Fruit fly (Drosophila melanogaster) whole organism, embryonic: ENCODE results near the gene CG16959.

Experiments used
- Abd-B ChIP-seq: fragments of 200-800 bp; sonication (Bioruptor generic); optimal IDR thresholded peaks from 2 replicates; lab custom pipeline; 2018; ENCODE audit warnings: missing biosample characterization, mild to moderate bottlenecking, missing genetic modification characterization, moderate library complexity
- Atf6 ChIP-seq: fragments of 200-800 bp; sonication (Bioruptor generic); IDR thresholded peaks from 2 replicates; pipeline ENCODE4 v1.3.6; 2022; ENCODE audit warnings: missing biosample characterization, missing genetic modification characterization
- CG10462 ChIP-seq: fragments of 200-800 bp; sonication (Bioruptor generic); optimal IDR thresholded peaks from 2 replicates; lab custom pipeline; 2016; ENCODE audit warnings: missing biosample characterization, missing genetic modification characterization
- CG10959 ChIP-seq: fragments of 200-800 bp; sonication (Bioruptor generic); IDR thresholded peaks from 2 replicates; pipeline ENCODE4 v1.3.6; 2022; ENCODE audit warnings: missing biosample characterization, missing genetic modification characterization
- CG11504 ChIP-seq: fragments of 200-800 bp; sonication (Bioruptor generic); optimal IDR thresholded peaks from 3 replicates; lab custom pipeline; 2019; ENCODE audit warnings: missing biosample characterization, mild to moderate bottlenecking, missing genetic modification characterization, moderate library complexity
- CG13894 ChIP-seq: fragments of 200-800 bp; sonication (Bioruptor generic); optimal IDR thresholded peaks from 3 replicates; lab custom pipeline; 2018; ENCODE audit warnings: missing biosample characterization, mild to moderate bottlenecking, missing genetic modification characterization, moderate library complexity
- CG1529 ChIP-seq: fragments of 200-800 bp; sonication (Bioruptor generic); optimal IDR thresholded peaks from 3 replicates; lab custom pipeline; 2018; ENCODE audit warnings: missing biosample characterization, missing genetic modification characterization
- CG15601 ChIP-seq: fragments of 200-800 bp; sonication (Bioruptor generic); optimal IDR thresholded peaks from 3 replicates; lab custom pipeline; 2019; ENCODE audit warnings: missing biosample characterization, mild to moderate bottlenecking, missing genetic modification characterization, moderate library complexity
- CG18599 ChIP-seq: fragments of 200-800 bp; sonication (Bioruptor generic); optimal IDR thresholded peaks from 3 replicates; lab custom pipeline; 2017; ENCODE audit warnings: missing biosample characterization, missing genetic modification characterization, mild to moderate bottlenecking, moderate library complexity, missing genetic modification reagents
- CG2889 ChIP-seq: fragments of 200-800 bp; sonication (Bioruptor generic); IDR thresholded peaks from 3 replicates; pipeline ENCODE4 v1.3.6; 2022; ENCODE audit warnings: missing biosample characterization, missing genetic modification characterization
- CG30403 ChIP-seq: fragments of 200-800 bp; sonication (Bioruptor generic); optimal IDR thresholded peaks from 3 replicates; lab custom pipeline; 2016; ENCODE audit warnings: missing biosample characterization, missing genetic modification characterization
- CG31441 ChIP-seq: fragments of 200-800 bp; sonication (Bioruptor generic); IDR thresholded peaks from 2 replicates; pipeline ENCODE4 v1.3.6; 2022; ENCODE audit warnings: missing biosample characterization, missing genetic modification characterization
- CG3281 ChIP-seq: fragments of 200-800 bp; sonication (Bioruptor generic); optimal IDR thresholded peaks from 3 replicates; lab custom pipeline; 2017; ENCODE audit warnings: missing biosample characterization, mild to moderate bottlenecking, missing genetic modification characterization
- CG43689 ChIP-seq: fragments of 200-800 bp; sonication (Bioruptor generic); IDR thresholded peaks from 2 replicates; pipeline ENCODE4 v1.3.6; 2022; ENCODE audit warnings: missing biosample characterization, missing genetic modification characterization
- CG4404 ChIP-seq: fragments of 200-800 bp; sonication (Bioruptor generic); IDR thresholded peaks from 2 replicates; pipeline ENCODE4 v1.3.6; 2022; ENCODE audit warnings: missing biosample characterization, missing genetic modification characterization
- CG5180 ChIP-seq: fragments of 200-800 bp; sonication (Bioruptor generic); optimal IDR thresholded peaks from 3 replicates; lab custom pipeline; 2017; ENCODE audit warnings: missing biosample characterization, missing genetic modification characterization, mild to moderate bottlenecking, moderate library complexity, missing genetic modification reagents
- CG6654 ChIP-seq: fragments of 200-800 bp; sonication (Bioruptor generic); optimal IDR thresholded peaks from 2 replicates; lab custom pipeline; 2017; ENCODE audit warnings: missing biosample characterization, mild to moderate bottlenecking, missing genetic modification characterization
- CG7271 ChIP-seq: fragments of 200-800 bp; sonication (Bioruptor generic); optimal IDR thresholded peaks from 2 replicates; lab custom pipeline; 2018; ENCODE audit warnings: missing biosample characterization, mild to moderate bottlenecking, missing genetic modification characterization, moderate library complexity
- CG8290 ChIP-seq, 3 experiments: fragments of 200-800 bp; sonication (Bioruptor generic); optimal IDR thresholded peaks; 2 replicates each; lab custom pipeline; 2016 to 2019; ENCODE audit warnings: missing biosample characterization in 3 of 3, missing genetic modification characterization in 3 of 3, mild to moderate bottlenecking in 2 of 3, moderate library complexity in 1 of 3
- CG8359 ChIP-seq: fragments of 200-800 bp; sonication (Bioruptor generic); optimal IDR thresholded peaks from 2 replicates; lab custom pipeline; 2017; ENCODE audit warnings: missing biosample characterization, mild to moderate bottlenecking, missing genetic modification characterization, borderline replicate concordance
- CG9215 ChIP-seq: fragments of 200-800 bp; sonication (Bioruptor generic); IDR thresholded peaks from 2 replicates; pipeline ENCODE4 v1.3.6; 2022; ENCODE audit warnings: missing biosample characterization, missing genetic modification characterization
- Camta ChIP-seq: fragments of 200-800 bp; sonication (Bioruptor generic); optimal IDR thresholded peaks from 2 replicates; lab custom pipeline; 2016; ENCODE audit warnings: missing biosample characterization, missing genetic modification characterization
- Chrac-16 ChIP-seq: fragments of 200-800 bp; sonication (Bioruptor generic); optimal IDR thresholded peaks from 3 replicates; lab custom pipeline; 2016; ENCODE audit warnings: missing biosample characterization, missing genetic modification characterization
- GATAe ChIP-seq: fragments of 200-800 bp; sonication (Bioruptor generic); conservative IDR thresholded peaks from 2 replicates; pipeline ENCODE4 v1.3.6; 2022; ENCODE audit warnings: missing biosample characterization, missing genetic modification characterization
- Hr78 ChIP-seq, 2 experiments: fragments of 200-800 bp in 1 of 2; fragments of >200 bp in 1 of 2; sonication (Bioruptor generic) in 1 of 2; optimal IDR thresholded peaks; 2 replicates each; lab custom pipeline; 2017 to 2019; ENCODE audit warnings: missing biosample characterization in 2 of 2, missing genetic modification characterization in 2 of 2, mild to moderate bottlenecking in 1 of 2, moderate library complexity in 1 of 2
- Kr ChIP-seq: fragments of 200-800 bp; sonication (Bioruptor generic); optimal IDR thresholded peaks from 2 replicates; lab custom pipeline; 2017; ENCODE audit warnings: missing biosample characterization, mild to moderate bottlenecking, missing genetic modification characterization
- Neu2 ChIP-seq: fragments of 200-800 bp; sonication (Bioruptor generic); optimal IDR thresholded peaks from 3 replicates; lab custom pipeline; 2016; ENCODE audit warnings: missing biosample characterization, missing genetic modification characterization, borderline replicate concordance
- NfI ChIP-seq: fragments of 200-800 bp; sonication (Bioruptor generic); optimal IDR thresholded peaks from 3 replicates; lab custom pipeline; 2018; ENCODE audit warnings: missing biosample characterization, mild to moderate bottlenecking, missing genetic modification characterization, moderate library complexity
- Sin3A ChIP-seq: fragments of >200 bp; optimal IDR thresholded peaks from 2 replicates; lab custom pipeline; 2018
- Trl ChIP-seq, 3 experiments: fragments of >200 bp in 2 of 3; fragments of 200-800 bp in 1 of 3; sonication (Bioruptor generic) in 1 of 3; optimal IDR thresholded peaks; 2 replicates in 1 of 3; 3 replicates in 2 of 3; lab custom pipeline; 2016 to 2017; ENCODE audit warnings: missing biosample characterization in 1 of 3, missing genetic modification characterization in 1 of 3
- ara ChIP-seq: fragments of 200-800 bp; sonication (Bioruptor generic); IDR thresholded peaks from 2 replicates; pipeline ENCODE4 v1.3.6; 2022; ENCODE audit warnings: missing biosample characterization, missing genetic modification characterization
- chinmo ChIP-seq: fragments of 200-800 bp; sonication (Bioruptor generic); IDR thresholded peaks from 4 replicates; pipeline ENCODE4 v1.3.6; 2022; ENCODE audit warnings: missing biosample characterization, missing genetic modification characterization; ENCODE audit not compliant: partially characterized antibody
- croc ChIP-seq: fragments of 200-800 bp; sonication (Bioruptor generic); conservative IDR thresholded peaks from 3 replicates; pipeline ENCODE4 v1.3.6; 2022; ENCODE audit warnings: missing biosample characterization, missing genetic modification characterization
- exex ChIP-seq: fragments of 200-800 bp; sonication (Bioruptor generic); optimal IDR thresholded peaks from 4 replicates; lab custom pipeline; 2018; ENCODE audit warnings: missing biosample characterization, mild to moderate bottlenecking, missing genetic modification characterization, moderate library complexity
- gcm ChIP-seq: fragments of 200-800 bp; sonication (Bioruptor generic); optimal IDR thresholded peaks from 2 replicates; lab custom pipeline; 2019; ENCODE audit warnings: missing biosample characterization, mild to moderate bottlenecking, missing genetic modification characterization, moderate library complexity
- gcm2 ChIP-seq: fragments of 200-800 bp; sonication (Bioruptor generic); optimal IDR thresholded peaks from 2 replicates; lab custom pipeline; 2016; ENCODE audit warnings: missing biosample characterization, missing genetic modification characterization
- jumu ChIP-seq: fragments of 200-800 bp; sonication (Bioruptor generic); optimal IDR thresholded peaks from 3 replicates; lab custom pipeline; 2016; ENCODE audit warnings: missing biosample characterization, missing genetic modification characterization
- kah ChIP-seq: fragments of 200-800 bp; sonication (Bioruptor generic); optimal IDR thresholded peaks from 2 replicates; lab custom pipeline; 2018; ENCODE audit warnings: missing biosample characterization, mild to moderate bottlenecking, missing genetic modification characterization
- pan ChIP-seq, 4 experiments: fragments of >200 bp in 3 of 4; fragments of 200-800 bp in 1 of 4; sonication (Bioruptor generic) in 1 of 4; optimal IDR thresholded peaks in 3 of 4; IDR thresholded peaks in 1 of 4; 2 replicates each; pipeline versions ENCODE4 v1.3.6 to Lab custom; 2017 to 2022; ENCODE audit warnings: missing biosample characterization in 2 of 4, missing genetic modification characterization in 2 of 4, mixed read lengths in 1 of 4
- sc ChIP-seq, 3 experiments: fragments of >200 bp in 2 of 3; fragments of 200-800 bp in 1 of 3; sonication (Bioruptor generic) in 1 of 3; optimal IDR thresholded peaks; 2 replicates in 2 of 3; 3 replicates in 1 of 3; lab custom pipeline; 2017; ENCODE audit warnings: mild to moderate bottlenecking in 1 of 3, missing biosample characterization in 1 of 3, missing genetic modification characterization in 1 of 3, missing genetic modification reagents in 1 of 3
- scrt ChIP-seq: fragments of 200-800 bp; sonication (Bioruptor generic); optimal IDR thresholded peaks from 2 replicates; lab custom pipeline; 2018; ENCODE audit warnings: missing biosample characterization, mild to moderate bottlenecking, missing genetic modification characterization, moderate library complexity
- sens ChIP-seq: fragments of 200-800 bp; sonication (Bioruptor generic); peaks from one replicate; lab custom pipeline; 2016; ENCODE audit warnings: missing biosample characterization, missing genetic modification characterization
- sens-2 ChIP-seq: fragments of 200-800 bp; sonication (Bioruptor generic); IDR thresholded peaks from 2 replicates; pipeline ENCODE4 v1.3.6; 2022; ENCODE audit warnings: missing biosample characterization, missing genetic modification characterization
- slbo ChIP-seq: fragments of 200-800 bp; sonication (Bioruptor generic); IDR thresholded peaks from 2 replicates; pipeline ENCODE4 v1.3.6; 2022; ENCODE audit warnings: missing biosample characterization, missing genetic modification characterization
- unpg ChIP-seq: fragments of 200-800 bp; sonication (Bioruptor generic); optimal IDR thresholded peaks from 3 replicates; lab custom pipeline; 2018; ENCODE audit warnings: missing biosample characterization, mild to moderate bottlenecking, missing genetic modification characterization, moderate library complexity

CG16959 gene

DNA sequence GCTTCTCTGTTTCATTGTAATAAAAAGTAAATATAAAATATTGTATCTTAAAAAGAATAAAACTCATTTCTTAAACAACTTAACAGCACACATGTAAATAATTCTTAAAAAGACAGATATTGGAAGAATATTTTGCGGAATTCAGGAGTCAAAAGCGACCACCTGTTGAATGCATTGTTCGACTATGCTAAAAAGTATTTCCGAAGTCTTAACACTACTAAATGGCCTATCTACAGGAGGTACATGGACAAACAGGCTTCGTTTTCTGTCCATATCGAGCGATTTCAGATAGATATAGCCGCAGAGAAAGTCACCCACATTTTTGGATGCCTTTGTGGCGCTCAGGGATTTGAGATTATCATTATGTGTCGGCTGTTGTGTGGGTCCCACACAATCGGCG lies 18.0 kb upstream of the CG16959 start:
- no peak for TF ChIP-seq sc (optimal IDR thresholded peaks at IDR 0.05; lab: Kevin White, UChicago)
- TF ChIP-seq sc (GFP tag; optimal IDR thresholded peaks at IDR 0.05; lab: Kevin White, UChicago) = no peak
- TF ChIP-seq scrt (GFP tag; lab: Kevin White, UChicago) = peak; percentile 37
- TF ChIP-seq sens (GFP tag; lab: Kevin White, UChicago) = peak; percentile 48
- peak; percentile 52 for TF ChIP-seq Neu2 (GFP tag; lab: Kevin White, UChicago)
- no peak for TF ChIP-seq CG13894
- TF ChIP-seq CG3281 = no peak
- TF ChIP-seq Chrac-16 (GFP tag; lab: Kevin White, UChicago) = no peak
- no peak for TF ChIP-seq Sin3A (lab: Kevin White, UChicago)
- TF ChIP-seq kah (GFP tag; lab: Kevin White, UChicago) = peak; percentile 94

DNA sequence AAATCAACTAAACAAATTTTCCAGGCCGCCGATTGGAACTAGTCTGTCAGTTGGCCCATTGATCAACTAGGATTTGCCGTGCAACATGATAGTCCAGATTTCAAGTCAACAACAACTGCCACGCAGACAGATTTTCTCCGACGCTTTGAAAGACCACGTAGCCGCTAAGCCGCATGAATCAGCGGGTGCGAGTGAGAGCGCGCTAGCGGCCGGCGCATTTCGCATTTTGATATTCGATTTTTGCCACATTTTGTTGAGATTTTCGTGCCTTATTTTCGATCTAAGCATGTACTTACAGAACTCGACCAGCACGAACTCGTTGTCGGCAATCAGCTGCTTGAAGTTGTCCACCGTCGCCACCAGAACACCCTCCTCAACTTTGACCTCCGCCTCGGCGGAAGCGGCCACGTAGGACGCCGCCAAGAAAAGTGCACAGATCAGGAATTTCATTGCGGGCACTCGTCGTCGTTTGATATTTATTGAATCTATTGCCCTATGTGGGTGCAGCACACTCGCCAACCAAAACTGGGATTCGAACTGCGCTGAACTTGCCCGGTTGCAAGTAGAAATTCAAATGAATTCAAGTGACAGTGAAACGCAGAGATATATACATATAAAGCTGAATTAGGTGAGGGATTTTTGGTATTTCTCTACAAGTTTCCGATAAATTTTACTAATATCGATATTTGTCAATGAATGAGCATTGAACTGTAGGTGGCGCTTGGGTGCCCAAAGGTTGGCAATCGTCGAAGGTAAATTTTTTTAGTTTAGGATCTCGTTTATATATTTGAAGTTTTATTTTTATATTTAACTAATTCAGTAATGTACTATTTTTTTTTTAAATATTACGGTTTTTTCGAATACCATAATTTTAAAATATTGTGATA lies 17.1 kb upstream of the CG16959 start, which contains the start of gene Pdi:
Gene Pdi (minus strand): TSS at position 837 of the 887 bp plus-strand sequence.
- peak; percentile 50 for TF ChIP-seq CG11504
- peak; percentile 10 for TF ChIP-seq NfI
- peak; percentile 34 for TF ChIP-seq CG15601
- TF ChIP-seq CG31441 (GFP tag; lab: Robert Waterston, UW) = 0 out of 2 replicates have a peak, but pooled peaks have one; percentile 25
- no peak for TF ChIP-seq sens-2 (GFP tag; lab: Robert Waterston, UW)
- TF ChIP-seq unpg (GFP tag; lab: Kevin White, UChicago) = peak; percentile 30
- peak; percentile 51 for TF ChIP-seq gcm2 (GFP tag; lab: Kevin White, UChicago)
- no peak for TF ChIP-seq CG6654 (GFP tag; lab: Kevin White, UChicago)
- TF ChIP-seq Camta (GFP tag; lab: Kevin White, UChicago) = peak; percentile 31
- no peak for TF ChIP-seq gcm
- TF ChIP-seq CG7271 = no peak
- peak in 1 of 2 experiments; percentile 55 for TF ChIP-seq Trl (optimal IDR thresholded peaks at IDR 0.05; lab: Kevin White, UChicago)
- no peak for TF ChIP-seq Trl (GFP tag; optimal IDR thresholded peaks at IDR 0.05; lab: Kevin White, UChicago)
- TF ChIP-seq CG10959 (GFP tag; lab: Robert Waterston, UW) = no peak
- TF ChIP-seq exex (tag; lab: Kevin White, UChicago) = peak; percentile 12
- no peak for TF ChIP-seq ara (GFP tag; lab: Robert Waterston, UW)
- TF ChIP-seq CG18599 (GFP tag; lab: Kevin White, UChicago) = no peak
- peak; percentile 76; the same call in 2 of the 4 replicates for TF ChIP-seq chinmo (GFP tag; lab: Robert Waterston, UW)
- TF ChIP-seq CG8359 (GFP tag; lab: Kevin White, UChicago) = no peak
- TF ChIP-seq GATAe (GFP tag; lab: Robert Waterston, UW) = no peak
- TF ChIP-seq Abd-B = no peak
- no peak for TF ChIP-seq CG5180 (GFP tag; lab: Kevin White, UChicago)
- TF ChIP-seq CG9215 (GFP tag; lab: Robert Waterston, UW) = no peak
- TF ChIP-seq pan (optimal IDR thresholded peaks at IDR 0.05; lab: Kevin White, UChicago) = no peak
- no peak for TF ChIP-seq pan (GFP tag; optimal IDR thresholded peaks at IDR 0.05 in 1 of 2, IDR thresholded peaks at IDR 0.05 in 1 of 2)
- TF ChIP-seq CG4404 (GFP tag; lab: Robert Waterston, UW) = no peak
- TF ChIP-seq croc = no peak
- TF ChIP-seq CG1529 (GFP tag; lab: Kevin White, UChicago) = no peak
- TF ChIP-seq Hr78 (GFP tag; optimal IDR thresholded peaks at IDR 0.05; lab: Kevin White, UChicago) = peak in 1 of 2 experiments; percentile 99
- TF ChIP-seq Atf6 = no peak; the same call in 1 of the 2 replicates
- no peak for TF ChIP-seq CG8290 (GFP tag; optimal IDR thresholded peaks at IDR 0.05; lab: Kevin White, UChicago)
- TF ChIP-seq CG8290 (tag; optimal IDR thresholded peaks at IDR 0.05; lab: Kevin White, UChicago) = peak; percentile 14 to 50
- no peak for TF ChIP-seq CG2889 (GFP tag; lab: Robert Waterston, UW)
- TF ChIP-seq Kr (GFP tag; lab: Kevin White, UChicago) = no peak
- TF ChIP-seq slbo (GFP tag; lab: Robert Waterston, UW) = no peak
- peak; percentile 21 for TF ChIP-seq CG30403 (GFP tag; lab: Kevin White, UChicago)
- TF ChIP-seq CG10462 (GFP tag; lab: Kevin White, UChicago) = no peak
- TF ChIP-seq CG43689 (GFP tag; lab: Robert Waterston, UW) = no peak
- TF ChIP-seq jumu (GFP tag; lab: Kevin White, UChicago) = no peak
